Fruit fly (Drosophila melanogaster): Measurements from ENCODE around the gene Elp1.
A peak's percentile ranks its signal among the peaks of the same experiment; 100 is the strongest.

Elp1 gene

DNA sequence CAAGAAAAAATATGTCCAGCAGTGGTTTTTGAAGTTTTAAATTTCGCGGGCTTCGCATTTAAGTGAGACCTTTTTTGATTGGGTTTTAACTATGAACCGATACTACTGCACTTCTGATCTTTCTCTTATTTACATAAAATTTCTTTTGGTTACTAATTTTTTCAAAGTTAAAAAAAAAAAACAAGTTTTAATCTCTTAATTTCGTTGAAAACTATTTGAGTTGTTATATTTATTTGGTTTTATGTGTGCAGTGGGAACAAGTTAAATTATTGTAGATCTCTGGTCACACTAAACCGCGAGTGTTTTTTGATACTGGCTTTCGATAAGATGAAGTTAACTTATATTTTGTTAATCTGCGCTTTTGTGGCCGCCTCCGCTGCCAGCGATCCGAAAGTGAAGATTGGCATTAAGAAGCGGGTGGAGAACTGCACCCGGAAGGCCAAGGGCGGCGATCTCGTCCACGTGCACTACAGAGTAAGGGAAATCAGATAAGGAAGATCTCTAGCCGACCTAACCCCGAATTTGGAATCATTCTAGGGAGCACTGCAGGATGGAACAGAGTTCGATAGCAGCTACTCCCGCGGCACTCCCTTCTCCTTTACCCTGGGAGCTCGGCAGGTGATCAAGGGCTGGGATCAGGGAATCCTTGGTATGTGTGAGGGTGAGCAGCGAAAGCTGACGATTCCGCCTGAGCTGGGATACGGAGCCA lies 23.3 kb downstream of the Elp1 start, which contains the start of gene CG14715 (continued):
- TF ChIP-seq tx (GFP tag; optimal IDR thresholded peaks at IDR 0.05) (peak; percentile 19), gcm (GFP tag; optimal IDR thresholded peaks at IDR 0.05) (peak; percentile 23), Gsc (GFP tag; IDR thresholded peaks at IDR 0.05) (no peak), Rx (GFP tag; IDR thresholded peaks at IDR 0.05) (0 out of 2 replicates have a peak, but pooled peaks have one; percentile 14), Hmr (GFP tag; optimal IDR thresholded peaks at IDR 0.05) (peak; percentile 56), CG42726 (GFP tag; IDR thresholded peaks at IDR 0.05; ENCODE audit: partially characterized antibody) (no peak), CG11723 (GFP tag; optimal IDR thresholded peaks at IDR 0.05) (no peak), MESR4 (GFP tag; optimal IDR thresholded peaks at IDR 0.05) (peak; percentile 49), CG31224 (GFP tag; IDR thresholded peaks at IDR 0.05) (no peak), Scr (GFP tag; IDR thresholded peaks at IDR 0.05; ENCODE audit: partially characterized antibody) (peak; percentile 62), Atf3 (GFP tag; optimal IDR thresholded peaks at IDR 0.05) (peak; percentile 38), dpn (GFP tag; optimal IDR thresholded peaks at IDR 0.05) (peak; percentile 42 to 52), CG11456 (GFP tag; IDR thresholded peaks at IDR 0.05) (no peak), B-H2 (GFP tag; optimal IDR thresholded peaks at IDR 0.05) (no peak), Ets65A (GFP tag) (peak; percentile 85), CG2889 (GFP tag; IDR thresholded peaks at IDR 0.05) (no peak), CG33213 (GFP tag; optimal IDR thresholded peaks at IDR 0.05) (peak; percentile 64), CG11085 (GFP tag; IDR thresholded peaks at IDR 0.05) (no peak), Lpt (GFP tag; optimal IDR thresholded peaks at IDR 0.05) (no peak), btn (GFP tag; optimal IDR thresholded peaks at IDR 0.05) (no peak), seq (GFP tag; IDR thresholded peaks at IDR 0.05) (no peak), nerfin-1 (tag; optimal IDR thresholded peaks at IDR 0.05) (peak; percentile 17), CG12155 (GFP tag; optimal IDR thresholded peaks at IDR 0.05) (peak; percentile 42), CG4707 (GFP tag; optimal IDR thresholded peaks at IDR 0.05) (no peak), CG2129 (GFP tag; IDR thresholded peaks at IDR 0.05; ENCODE audit: partially characterized antibody) (no peak), CG6272 (GFP tag; IDR thresholded peaks at IDR 0.05) (no peak), zfh2 (GFP tag; optimal IDR thresholded peaks at IDR 0.05) (peak; percentile 39), amos (GFP tag; IDR thresholded peaks at IDR 0.05; ENCODE audit: partially characterized antibody) (no peak; the same call in 1 of the 2 replicates), repo (GFP tag; optimal IDR thresholded peaks at IDR 0.05) (no peak), CG17912 (GFP tag; optimal IDR thresholded peaks at IDR 0.05) (no peak), B-H1 (GFP tag; IDR thresholded peaks at IDR 0.05) (0 out of 3 replicates have a peak, but pooled peaks have one; percentile 16), CG43689 (GFP tag; IDR thresholded peaks at IDR 0.05) (no peak), CG4617 (GFP tag; optimal IDR thresholded peaks at IDR 0.05; ENCODE audit: borderline replicate concordance) (peak; percentile 68), Abd-B (GFP tag; optimal IDR thresholded peaks at IDR 0.05) (peak; percentile 59), CG7357 (GFP tag; IDR thresholded peaks at IDR 0.05) (peak; percentile 98), pfk (GFP tag; optimal IDR thresholded peaks at IDR 0.05) (no peak), vfl (GFP tag; optimal IDR thresholded peaks at IDR 0.05) (no peak), scrt (GFP tag; optimal IDR thresholded peaks at IDR 0.05) (no peak), E2f2 (GFP tag; IDR thresholded peaks at IDR 0.05) (peak; percentile 94), CG11247 (GFP tag; IDR thresholded peaks at IDR 0.05) (no peak), CG30020 (tag; optimal IDR thresholded peaks at IDR 0.05) (peak; percentile 55), ash1 (GFP tag; optimal IDR thresholded peaks at IDR 0.05) (no peak), Dip2 (GFP tag; IDR thresholded peaks at IDR 0.05) (no peak), dysf (GFP tag; IDR thresholded peaks at IDR 0.05) (peak; percentile 48; the same call in 2 of the 3 replicates), vvl (GFP tag; IDR thresholded peaks at IDR 0.05) (peak; percentile 70), esg (GFP tag; conservative IDR thresholded peaks at IDR 0.05) (no peak; the same call in 1 of the 2 replicates), CG7745 (tag; optimal IDR thresholded peaks at IDR 0.05) (no peak), CG13775 (GFP tag; optimal IDR thresholded peaks at IDR 0.05) (peak; percentile 45), CG12744 (GFP tag; optimal IDR thresholded peaks at IDR 0.05) (peak; percentile 13), CG31441 (GFP tag; IDR thresholded peaks at IDR 0.05) (peak; percentile 64)
